Worm (Caenorhabditis elegans) whole organism, L1 larva: ENCODE results near the gene F49C5.10.

Experiments used
- C04F5.9 ChIP-seq: sonication (generic microtip); optimal IDR thresholded peaks from 2 replicates; lab custom pipeline; 2016; ENCODE audit warnings: missing genetic modification characterization, missing compliant biosample characterization
- Y116A8C.19 ChIP-seq: sonication (generic microtip); optimal IDR thresholded peaks from 2 replicates; lab custom pipeline; 2016; ENCODE audit warnings: missing compliant biosample characterization, missing genetic modification characterization, borderline replicate concordance
- alr-1 ChIP-seq: fragments of 200-800 bp; sonication (Bioruptor generic); optimal IDR thresholded peaks from 2 replicates; lab custom pipeline; 2018; ENCODE audit warnings: borderline replicate concordance, mild to moderate bottlenecking, missing genetic modification characterization, missing compliant biosample characterization
- aly-2 ChIP-seq: fragments of 150-350 bp; optimal IDR thresholded peaks from 2 replicates; lab custom pipeline; 2014; ENCODE audit warnings: missing biosample characterization, missing genetic modification characterization
- blmp-1 ChIP-seq: fragments of 150-350 bp; optimal IDR thresholded peaks from 2 replicates; lab custom pipeline; 2014; ENCODE audit warnings: missing biosample characterization, missing genetic modification characterization
- ceh-8 ChIP-seq: fragments of 200-800 bp; sonication (Bioruptor generic); optimal IDR thresholded peaks from 2 replicates; lab custom pipeline; 2018; ENCODE audit warnings: mild to moderate bottlenecking, missing genetic modification characterization, moderate library complexity, missing compliant biosample characterization
- ceh-82 ChIP-seq, 3 experiments: fragments of 150-350 bp in 1 of 3; sonication (generic microtip) in 2 of 3; optimal IDR thresholded peaks; 2 replicates each; lab custom pipeline; 2014 to 2017; ENCODE audit warnings: missing biosample characterization in 3 of 3, missing genetic modification characterization in 3 of 3
- efl-3 ChIP-seq: fragments of 200-800 bp; sonication (Bioruptor generic); optimal IDR thresholded peaks from 2 replicates; lab custom pipeline; 2018; ENCODE audit warnings: mild to moderate bottlenecking, missing genetic modification characterization, missing compliant biosample characterization
- fos-1 ChIP-seq: fragments of 150-350 bp; optimal IDR thresholded peaks from 2 replicates; lab custom pipeline; 2014; ENCODE audit warnings: missing biosample characterization, missing genetic modification characterization
- hlh-17 ChIP-seq: fragments of 200-800 bp; sonication (Bioruptor generic); optimal IDR thresholded peaks from 2 replicates; lab custom pipeline; 2018; ENCODE audit warnings: missing genetic modification characterization, mild to moderate bottlenecking, missing compliant biosample characterization, moderate library complexity, borderline replicate concordance
- hlh-4 ChIP-seq: sonication (generic microtip); optimal IDR thresholded peaks from 2 replicates; lab custom pipeline; 2016; ENCODE audit warnings: mild to moderate bottlenecking, missing genetic modification characterization, missing compliant biosample characterization
- irx-1 ChIP-seq: sonication (generic microtip); optimal IDR thresholded peaks from 2 replicates; lab custom pipeline; 2016; ENCODE audit warnings: missing genetic modification characterization, missing compliant biosample characterization
- jun-1 ChIP-seq: fragments of 150-350 bp; optimal IDR thresholded peaks from 2 replicates; lab custom pipeline; 2014; ENCODE audit warnings: missing biosample characterization, missing genetic modification reagents, missing genetic modification characterization
- lin-13 ChIP-seq: fragments of 150-350 bp; optimal IDR thresholded peaks from 2 replicates; lab custom pipeline; 2014; ENCODE audit warnings: missing biosample characterization, missing genetic modification reagents, missing genetic modification characterization
- lin-14 ChIP-seq: fragments of 200-800 bp; sonication (Bioruptor generic); optimal IDR thresholded peaks from 2 replicates; lab custom pipeline; 2018; ENCODE audit warnings: mild to moderate bottlenecking, missing genetic modification characterization, moderate library complexity, missing compliant biosample characterization
- lin-35 ChIP-seq, 2 experiments: fragments of 150-350 bp; optimal IDR thresholded peaks; 2 replicates each; lab custom pipeline; 2014; ENCODE audit warnings: missing biosample characterization in 2 of 2, missing genetic modification characterization in 2 of 2, missing genetic modification reagents in 2 of 2
- lin-39 ChIP-seq: fragments of 150-350 bp; optimal IDR thresholded peaks from 2 replicates; lab custom pipeline; 2014; ENCODE audit warnings: missing biosample characterization, missing genetic modification reagents, missing genetic modification characterization
- mef-2 ChIP-seq: fragments of 150-350 bp; optimal IDR thresholded peaks from 2 replicates; lab custom pipeline; 2014; ENCODE audit warnings: missing biosample characterization, missing genetic modification characterization
- mep-1 ChIP-seq: fragments of 150-350 bp; optimal IDR thresholded peaks from 2 replicates; lab custom pipeline; 2014; ENCODE audit warnings: missing biosample characterization, missing genetic modification characterization
- nhr-19 ChIP-seq: fragments of 200-800 bp; sonication (Bioruptor generic); conservative IDR thresholded peaks from 2 replicates; pipeline ENCODE4 v1.3.6; 2022; ENCODE audit warnings: missing genetic modification characterization, missing compliant biosample characterization
- nhr-237 ChIP-seq: fragments of 150-350 bp; optimal IDR thresholded peaks from 2 replicates; lab custom pipeline; 2014; ENCODE audit warnings: missing biosample characterization, missing genetic modification characterization
- nhr-47 ChIP-seq: sonication (generic microtip); optimal IDR thresholded peaks from 2 replicates; lab custom pipeline; 2016; ENCODE audit warnings: mild to moderate bottlenecking, missing genetic modification characterization, moderate library complexity, missing compliant biosample characterization
- nhr-71 ChIP-seq: sonication (generic microtip); optimal IDR thresholded peaks from 2 replicates; lab custom pipeline; 2016; ENCODE audit warnings: mild to moderate bottlenecking, missing genetic modification characterization, moderate library complexity, missing compliant biosample characterization
- nhr-77 ChIP-seq: fragments of 150-350 bp; optimal IDR thresholded peaks from 2 replicates; lab custom pipeline; 2014; ENCODE audit warnings: missing biosample characterization, missing genetic modification characterization
- pqm-1 ChIP-seq: sonication (generic microtip); optimal IDR thresholded peaks from 3 replicates; lab custom pipeline; 2017; ENCODE audit warnings: missing biosample characterization, missing genetic modification characterization
- skn-1 ChIP-seq: fragments of 150-350 bp; optimal IDR thresholded peaks from 2 replicates; lab custom pipeline; 2014; ENCODE audit warnings: missing biosample characterization, missing genetic modification characterization
- snu-23 ChIP-seq: sonication (generic microtip); optimal IDR thresholded peaks from 2 replicates; lab custom pipeline; 2016; ENCODE audit warnings: missing genetic modification characterization, missing compliant biosample characterization
- sox-4 ChIP-seq: sonication (generic microtip); optimal IDR thresholded peaks from 2 replicates; lab custom pipeline; 2016; ENCODE audit warnings: missing genetic modification characterization, missing compliant biosample characterization
- sptf-1 ChIP-seq: fragments of 150-350 bp; optimal IDR thresholded peaks from 2 replicates; lab custom pipeline; 2014; ENCODE audit warnings: missing biosample characterization, missing genetic modification characterization
- sup-37 ChIP-seq: fragments of 200-800 bp; sonication (Bioruptor generic); optimal IDR thresholded peaks from 2 replicates; lab custom pipeline; 2018; ENCODE audit warnings: mild to moderate bottlenecking, missing genetic modification characterization, missing compliant biosample characterization
- swsn-7 ChIP-seq: sonication (generic microtip); optimal IDR thresholded peaks from 2 replicates; lab custom pipeline; 2016; ENCODE audit warnings: missing genetic modification characterization, missing compliant biosample characterization
- tbx-2 ChIP-seq: sonication (generic microtip); optimal IDR thresholded peaks from 2 replicates; lab custom pipeline; 2016; ENCODE audit warnings: missing genetic modification characterization, missing compliant biosample characterization
- tlp-1 ChIP-seq: fragments of 150-350 bp; optimal IDR thresholded peaks from 2 replicates; lab custom pipeline; 2014; ENCODE audit warnings: missing biosample characterization, missing genetic modification characterization
- unc-30 ChIP-seq: sonication (generic microtip); optimal IDR thresholded peaks from 2 replicates; lab custom pipeline; 2017; ENCODE audit warnings: missing biosample characterization, missing genetic modification characterization
- unc-62 ChIP-seq: fragments of 150-350 bp; optimal IDR thresholded peaks from 2 replicates; lab custom pipeline; 2014; ENCODE audit warnings: missing biosample characterization, missing genetic modification reagents, missing genetic modification characterization
- unc-98 ChIP-seq: fragments of 200-800 bp; sonication (Bioruptor generic); IDR thresholded peaks from 2 replicates; pipeline ENCODE4 v1.3.6; 2022; ENCODE audit warnings: missing genetic modification characterization, missing compliant biosample characterization
- vab-15 ChIP-seq: sonication (generic microtip); optimal IDR thresholded peaks from 2 replicates; lab custom pipeline; 2017; ENCODE audit warnings: missing genotype, mild to moderate bottlenecking, missing genetic modification characterization, missing compliant biosample characterization
- xbp-1 ChIP-seq: sonication (generic microtip); optimal IDR thresholded peaks from 2 replicates; lab custom pipeline; 2016; ENCODE audit warnings: missing genetic modification characterization, missing compliant biosample characterization
- zag-1 ChIP-seq: fragments of 150-350 bp; optimal IDR thresholded peaks from 2 replicates; lab custom pipeline; 2014; ENCODE audit warnings: missing biosample characterization, missing genetic modification characterization
- ztf-11 ChIP-seq, 2 experiments: sonication (generic microtip); optimal IDR thresholded peaks; 2 replicates each; lab custom pipeline; 2016 to 2017; ENCODE audit warnings: missing genetic modification characterization in 2 of 2, missing biosample characterization in 1 of 2, missing compliant biosample characterization in 1 of 2
- ztf-4 ChIP-seq: fragments of 150-350 bp; optimal IDR thresholded peaks from 2 replicates; lab custom pipeline; 2014; ENCODE audit warnings: missing biosample characterization, missing genetic modification characterization

Gene F49C5.10

DNA sequence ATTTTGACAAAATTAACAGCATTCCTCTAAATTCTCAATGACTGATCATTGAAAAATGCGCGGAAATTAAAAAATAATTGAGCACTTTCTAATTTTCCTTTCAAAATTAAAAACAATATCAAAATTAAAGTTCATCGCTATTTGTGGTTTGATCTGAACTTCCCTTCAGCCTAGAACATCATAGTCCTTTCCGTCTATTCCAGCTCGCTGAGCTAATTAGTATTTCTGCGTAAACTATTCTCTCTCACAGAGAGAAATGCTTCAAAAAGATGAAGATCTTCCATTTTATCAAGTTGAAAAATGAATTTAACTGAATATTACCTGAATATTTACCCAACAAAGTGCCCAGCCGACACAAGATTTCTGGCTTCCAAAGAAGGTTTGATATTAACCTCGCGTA, 39.5 kb upstream of the F49C5.10 start, which contains the start of gene srh-68:
Gene srh-68, plus strand, starts transcription at position 301 of the 400 bp plus-strand sequence.
- TF ChIP-seq unc-62 (GFP tag; lab: Kevin White, UChicago) (no peak), nhr-47 (tag; lab: Kevin White, UChicago) (no peak)

DNA sequence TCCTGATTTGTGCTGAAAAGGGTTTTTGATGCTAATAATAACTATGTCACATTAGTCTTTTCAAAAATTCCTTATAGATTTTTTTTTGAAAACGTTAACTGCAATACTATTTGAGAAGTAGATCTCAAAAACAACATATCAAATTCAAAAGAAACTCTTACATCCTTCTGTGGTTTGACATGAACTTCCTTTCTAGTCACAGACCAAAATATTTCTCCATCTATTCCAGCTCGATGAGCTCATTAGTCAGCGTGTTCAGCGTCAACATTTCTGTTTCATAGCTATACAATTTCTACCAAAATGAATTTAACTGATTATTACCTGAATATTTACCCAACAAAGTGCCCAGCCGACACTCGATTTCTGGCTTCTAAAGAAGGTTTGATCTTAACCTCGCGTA, 37.9 kb upstream of the F49C5.10 start, which contains the start of gene srh-67:
Gene srh-67, plus strand, starts transcription at position 301 of the 400 bp plus-strand sequence.
- TF ChIP-seq tbx-2 (tag; lab: Kevin White, UChicago) (no peak), jun-1 (tag; lab: Kevin White, UChicago) (no peak), Y116A8C.19 (tag; lab: Kevin White, UChicago) (no peak), efl-3 (GFP tag; lab: Kevin White, UChicago) (no peak), mef-2 (no peak)
- TF ChIP-seq, all 84 proteins: peak for 0

DNA sequence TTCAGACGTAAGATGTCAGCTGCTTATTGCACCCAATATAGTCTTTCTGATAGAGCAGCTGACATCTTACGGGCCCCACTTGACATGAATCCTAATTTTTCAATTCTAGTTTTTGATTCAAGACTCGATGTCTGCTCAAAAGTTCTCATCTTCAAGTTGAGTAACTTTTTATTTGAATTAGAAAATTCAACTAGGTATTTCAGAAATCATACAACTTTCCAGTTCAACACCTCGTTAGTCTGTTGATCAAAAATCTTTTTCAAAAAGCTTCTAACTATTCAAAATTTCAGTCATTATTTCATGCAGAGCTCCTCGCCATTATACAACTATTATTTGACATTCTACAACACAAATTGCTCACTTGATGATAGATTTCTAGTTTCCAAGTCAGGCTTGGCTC, 34.7 kb upstream of the F49C5.10 start, which contains the start of gene srh-73:
Gene srh-73, plus strand, starts transcription at position 301 of the 400 bp plus-strand sequence.
- TF ChIP-seq C04F5.9 = no peak
- TF ChIP-seq irx-1 (tag; lab: Kevin White, UChicago) = no peak
- no peak for TF ChIP-seq hlh-4 (tag; lab: Kevin White, UChicago)
- TF ChIP-seq unc-30 = no peak
- no peak for TF ChIP-seq mep-1 (tag; lab: Kevin White, UChicago)
- no peak for TF ChIP-seq sptf-1 (tag; lab: Kevin White, UChicago)
- no peak for TF ChIP-seq sup-37 (GFP tag; lab: Kevin White, UChicago)
- no peak for TF ChIP-seq ztf-11 (tag; optimal IDR thresholded peaks at IDR 0.05; lab: Kevin White, UChicago)
- no peak for TF ChIP-seq zag-1
- no peak for TF ChIP-seq pqm-1 (tag; lab: Kevin White, UChicago)
- no peak for TF ChIP-seq ztf-4
- no peak for TF ChIP-seq nhr-19 (GFP tag; lab: Robert Waterston, UW)
- TF ChIP-seq lin-14 = no peak
- no peak for TF ChIP-seq tlp-1
- no peak for TF ChIP-seq xbp-1
- no peak for TF ChIP-seq fos-1 (tag; lab: Kevin White, UChicago)
- no peak for TF ChIP-seq skn-1 (tag; lab: Kevin White, UChicago)
- no peak for TF ChIP-seq nhr-77
- TF ChIP-seq blmp-1 (tag; lab: Kevin White, UChicago) = no peak

DNA sequence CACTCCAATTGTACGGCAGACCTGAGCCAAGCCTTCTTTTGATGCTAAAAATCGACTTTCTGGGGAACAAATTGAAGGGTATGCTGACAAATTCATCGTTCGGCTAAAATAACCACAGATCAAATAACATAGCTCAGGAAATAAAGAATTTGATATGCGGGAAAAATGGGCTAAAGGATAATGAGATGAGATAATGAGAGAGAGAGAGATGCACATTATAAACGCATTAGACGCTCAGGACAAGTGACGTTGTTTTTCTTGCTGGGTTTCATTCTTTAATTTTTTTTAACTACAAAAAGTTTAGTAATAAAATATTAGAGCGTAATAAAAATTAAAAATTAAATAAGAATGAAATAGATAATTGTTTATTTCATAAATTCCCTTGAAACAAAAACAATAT, 31.9 kb upstream of the F49C5.10 start, which contains the start of gene srh-69:
Gene srh-69, minus strand, starts transcription at position 101 of the 400 bp plus-strand sequence.
- TF ChIP-seq blmp-1 (tag; lab: Kevin White, UChicago) (no peak), alr-1 (tag; lab: Kevin White, UChicago) (no peak), ceh-82 (tag; optimal IDR thresholded peaks at IDR 0.05; lab: Kevin White, UChicago) (no peak), efl-3 (GFP tag; lab: Kevin White, UChicago) (no peak), snu-23 (GFP tag; lab: Kevin White, UChicago) (no peak), aly-2 (tag; lab: Kevin White, UChicago) (no peak), hlh-17 (no peak), lin-35 (GFP tag; optimal IDR thresholded peaks at IDR 0.05; lab: Kevin White, UChicago) (no peak), sox-4 (tag; lab: Kevin White, UChicago) (no peak), lin-13 (no peak), lin-39 (tag; lab: Kevin White, UChicago) (no peak), unc-98 (no peak), nhr-71 (tag; lab: Kevin White, UChicago) (no peak), vab-15 (tag; lab: Kevin White, UChicago) (no peak), ceh-8 (GFP tag; lab: Kevin White, UChicago) (no peak), tbx-2 (tag; lab: Kevin White, UChicago) (no peak), zag-1 (no peak), swsn-7 (tag; lab: Kevin White, UChicago) (no peak), hlh-4 (tag; lab: Kevin White, UChicago) (no peak), nhr-237 (tag; lab: Kevin White, UChicago) (no peak)
